Worm (Caenorhabditis elegans): ENCODE results near the gene C01F6.14.

The C01F6.14 gene

ce11 chrIV:9104071-9105016 is at the start of gene C01F6.14, which contains the start of gene fem-3:
Gene C01F6.14 (minus strand): TSS chrIV:9104121.
Gene fem-3 (plus strand): TSS chrIV:9104966.
- TF ChIP-seq dpl-1 (GFP tag; optimal IDR thresholded peaks at IDR 0.05) (peak; percentile 53), zip-11 (GFP tag; IDR thresholded peaks at IDR 0.05) (no peak), lsy-2 (tag; optimal IDR thresholded peaks at IDR 0.05) (peak in 1 of 2 experiments; percentile 42), lin-38 (GFP tag; IDR thresholded peaks at IDR 0.05) (peak; percentile 56)

- TF ChIP-seq mep-1 (tag; optimal IDR thresholded peaks at IDR 0.05) (no peak), ceh-32 (tag; optimal IDR thresholded peaks at IDR 0.05; ENCODE audit: poor library complexity) (no peak), hlh-30 (tag; optimal IDR thresholded peaks at IDR 0.05; ENCODE audit: insufficient read depth) (no peak), tra-1 (GFP tag; IDR thresholded peaks at IDR 0.05) (no peak), dmd-6 (GFP tag; IDR thresholded peaks at IDR 0.05) (no peak), Y105C5A.15 (GFP tag; IDR thresholded peaks at IDR 0.05) (no peak), Y75B8A.6 (GFP tag; IDR thresholded peaks at IDR 0.05) (no peak), pqm-1 (tag; optimal IDR thresholded peaks at IDR 0.05) (no peak), F10B5.3 (tag; optimal IDR thresholded peaks at IDR 0.05) (no peak), zag-1 (tag; optimal IDR thresholded peaks at IDR 0.05) (no peak), php-3 (GFP tag; IDR thresholded peaks at IDR 0.05) (no peak), dpl-1 (GFP tag; optimal IDR thresholded peaks at IDR 0.05) (no peak), nhr-76 (tag; optimal IDR thresholded peaks at IDR 0.05) (no peak), F26F4.8 (GFP tag; conservative IDR thresholded peaks at IDR 0.05) (no peak), hif-1 (tag; optimal IDR thresholded peaks at IDR 0.05) (no peak), duxl-1 (tag; optimal IDR thresholded peaks at IDR 0.05; ENCODE audit: poor library complexity) (no peak), set-16 (GFP tag; IDR thresholded peaks at IDR 0.05) (no peak), unc-130 (GFP tag; optimal IDR thresholded peaks at IDR 0.05) (no peak)
Observed at ce11 chrIV:9150175-9150574, 46.3 kb upstream of the C01F6.14 start, which contains the start of gene F23B2.7. Gene F23B2.7 (plus strand): TSS chrIV:9150475.

ce11 chrIV:9146819-9147518 is 43.0 kb upstream of the C01F6.14 start, which contains the start of the genes rpb-12 and aly-2:
Gene rpb-12 (minus strand): TSS chrIV:9146869.
Gene aly-2 (plus strand): TSS chrIV:9147468.
- TF ChIP-seq snpc-1.2 (GFP tag; IDR thresholded peaks at IDR 0.05) (peak; percentile 20; the same call in 1 of the 2 replicates), ama-1 (optimal IDR thresholded peaks at IDR 0.05) (no peak), ctbp-1 (GFP tag; IDR thresholded peaks at IDR 0.05) (no peak), skn-1 (tag; optimal IDR thresholded peaks at IDR 0.05) (no peak), fos-1 (tag; optimal IDR thresholded peaks at IDR 0.05) (no peak), zag-1 (tag; optimal IDR thresholded peaks at IDR 0.05) (no peak), ztf-7 (tag; optimal IDR thresholded peaks at IDR 0.05) (no peak), F49E8.2 (tag; optimal IDR thresholded peaks at IDR 0.05; ENCODE audit: borderline replicate concordance) (peak; percentile 46), mdl-1 (tag; optimal IDR thresholded peaks at IDR 0.05) (peak in 1 of 2 experiments; percentile 5), spr-1 (tag; optimal IDR thresholded peaks at IDR 0.05) (no peak), mxl-3 (GFP tag; optimal IDR thresholded peaks at IDR 0.05) (no peak), lsy-2 (tag; optimal IDR thresholded peaks at IDR 0.05) (no peak), hif-1 (tag; optimal IDR thresholded peaks at IDR 0.05) (no peak), T20F7.1 (GFP tag; optimal IDR thresholded peaks at IDR 0.05) (peak; percentile 99), dpl-1 (GFP tag; optimal IDR thresholded peaks at IDR 0.05) (peak; percentile 78), daf-19 (GFP tag; conservative IDR thresholded peaks at IDR 0.05) (no peak), dmd-8 (GFP tag; IDR thresholded peaks at IDR 0.05) (no peak), ZK337.2 (GFP tag; IDR thresholded peaks at IDR 0.05) (no peak), saeg-2 (GFP tag; IDR thresholded peaks at IDR 0.05) (no peak), nhr-102 (tag; optimal IDR thresholded peaks at IDR 0.05) (no peak), jun-1 (tag; optimal IDR thresholded peaks at IDR 0.05) (no peak), nhr-10 (tag; optimal IDR thresholded peaks at IDR 0.05) (no peak), madf-5 (GFP tag; IDR thresholded peaks at IDR 0.05) (no peak), nhr-11 (tag; optimal IDR thresholded peaks at IDR 0.05) (peak; percentile 36), unc-130 (GFP tag; optimal IDR thresholded peaks at IDR 0.05) (peak; percentile 48), zfp-3 (GFP tag; conservative IDR thresholded peaks at IDR 0.05) (no peak), hlh-11 (tag; optimal IDR thresholded peaks at IDR 0.05) (no peak), lin-13 (GFP tag; optimal IDR thresholded peaks at IDR 0.05) (peak; percentile 39)
